Fruit fly (Drosophila melanogaster) whole organism, embryonic: Measurements from ENCODE around the gene GlnRS.

ENCODE experiments used
- Asciz ChIP-seq: fragments of 200-800 bp; sonication (Bioruptor generic); optimal IDR thresholded peaks from 2 replicates; lab custom pipeline; 2017; ENCODE audit warnings: missing biosample characterization, mild to moderate bottlenecking, missing genetic modification characterization, missing genetic modification reagents
- CG10321 ChIP-seq: fragments of 200-800 bp; sonication (Bioruptor generic); IDR thresholded peaks from 2 replicates; pipeline ENCODE4 v1.3.6; 2022; ENCODE audit warnings: missing biosample characterization, missing genetic modification characterization
- CG10959 ChIP-seq: fragments of 200-800 bp; sonication (Bioruptor generic); IDR thresholded peaks from 2 replicates; pipeline ENCODE4 v1.3.6; 2022; ENCODE audit warnings: missing biosample characterization, missing genetic modification characterization
- CG12659 ChIP-seq: fragments of 200-800 bp; sonication (Bioruptor generic); optimal IDR thresholded peaks from 3 replicates; lab custom pipeline; 2017; ENCODE audit warnings: mild to moderate bottlenecking, missing biosample characterization, missing genetic modification reagents, missing genetic modification characterization
- CG12769 ChIP-seq: fragments of 200-800 bp; sonication (Bioruptor generic); optimal IDR thresholded peaks from 2 replicates; lab custom pipeline; 2019; ENCODE audit warnings: missing biosample characterization, mild to moderate bottlenecking, missing genetic modification characterization, moderate library complexity
- CG14014 ChIP-seq: fragments of 200-800 bp; sonication (Bioruptor generic); IDR thresholded peaks from 2 replicates; pipeline ENCODE4 v1.3.6; 2022; ENCODE audit warnings: missing biosample characterization, missing genetic modification characterization
- CG14050 ChIP-seq: fragments of 200-800 bp; sonication (Bioruptor generic); IDR thresholded peaks from 3 replicates; pipeline ENCODE4 v1.3.6; 2022; ENCODE audit warnings: missing biosample characterization, missing genetic modification characterization
- CG14860 ChIP-seq: fragments of 200-800 bp; sonication (Bioruptor generic); IDR thresholded peaks from 3 replicates; pipeline ENCODE4 v1.3.6; 2022; ENCODE audit warnings: missing biosample characterization, missing genetic modification characterization; ENCODE audit not compliant: partially characterized antibody
- CG15601 ChIP-seq: fragments of 200-800 bp; sonication (Bioruptor generic); optimal IDR thresholded peaks from 3 replicates; lab custom pipeline; 2019; ENCODE audit warnings: missing biosample characterization, mild to moderate bottlenecking, missing genetic modification characterization, moderate library complexity
- CG1647 ChIP-seq: fragments of 200-800 bp; sonication (Bioruptor generic); optimal IDR thresholded peaks from 3 replicates; lab custom pipeline; 2016; ENCODE audit warnings: missing biosample characterization, missing genetic modification characterization
- CG16815 ChIP-seq: fragments of 200-800 bp; sonication (Bioruptor generic); optimal IDR thresholded peaks from 3 replicates; lab custom pipeline; 2017; ENCODE audit warnings: missing biosample characterization, mild to moderate bottlenecking, missing genetic modification characterization
- CG17361 ChIP-seq: fragments of 200-800 bp; sonication (Bioruptor generic); IDR thresholded peaks from 3 replicates; pipeline ENCODE4 v1.3.6; 2022; ENCODE audit warnings: missing biosample characterization, missing genetic modification characterization
- CG2129 ChIP-seq: fragments of 200-800 bp; sonication (Bioruptor generic); IDR thresholded peaks from 2 replicates; pipeline ENCODE4 v1.3.6; 2022; ENCODE audit warnings: missing biosample characterization, missing genetic modification characterization; ENCODE audit not compliant: partially characterized antibody
- CG2889 ChIP-seq: fragments of 200-800 bp; sonication (Bioruptor generic); IDR thresholded peaks from 3 replicates; pipeline ENCODE4 v1.3.6; 2022; ENCODE audit warnings: missing biosample characterization, missing genetic modification characterization
- CG6765 ChIP-seq: fragments of 200-800 bp; sonication (Bioruptor generic); optimal IDR thresholded peaks from 3 replicates; lab custom pipeline; 2017; ENCODE audit warnings: missing biosample characterization, mild to moderate bottlenecking, missing genetic modification characterization
- CG7556 ChIP-seq: fragments of 200-800 bp; sonication (Bioruptor generic); optimal IDR thresholded peaks from 2 replicates; lab custom pipeline; 2017; ENCODE audit warnings: missing biosample characterization, mild to moderate bottlenecking, missing genetic modification characterization
- CG7745 ChIP-seq: fragments of 200-800 bp; sonication (Bioruptor generic); optimal IDR thresholded peaks from 2 replicates; lab custom pipeline; 2018; ENCODE audit warnings: missing biosample characterization, mild to moderate bottlenecking, missing genetic modification characterization, moderate library complexity
- CG9727 ChIP-seq: fragments of 200-800 bp; sonication (Bioruptor generic); optimal IDR thresholded peaks from 3 replicates; lab custom pipeline; 2017; ENCODE audit warnings: missing biosample characterization, mild to moderate bottlenecking, missing genetic modification characterization
- CoRest ChIP-seq: fragments of 200-800 bp; sonication (Bioruptor generic); optimal IDR thresholded peaks from 3 replicates; lab custom pipeline; 2018; ENCODE audit warnings: missing biosample characterization, mild to moderate bottlenecking, missing genetic modification characterization, moderate library complexity
- Dip2 ChIP-seq: fragments of 200-800 bp; sonication (Bioruptor generic); IDR thresholded peaks from 2 replicates; pipeline ENCODE4 v1.3.6; 2022; ENCODE audit warnings: missing biosample characterization, missing genetic modification characterization
- Ets65A ChIP-seq: fragments of 200-800 bp; sonication (Bioruptor generic); peaks from one replicate; lab custom pipeline; 2016; ENCODE audit warnings: missing biosample characterization, missing genetic modification characterization
- H2.0 ChIP-seq: fragments of 200-800 bp; sonication (Bioruptor generic); IDR thresholded peaks from 2 replicates; pipeline ENCODE4 v1.3.6; 2022; ENCODE audit warnings: missing biosample characterization, missing genetic modification characterization
- Lpt ChIP-seq: fragments of >200 bp; optimal IDR thresholded peaks from 2 replicates; lab custom pipeline; 2018; ENCODE audit warnings: missing biosample characterization, missing genetic modification characterization
- MESR4 ChIP-seq: fragments of 200-800 bp; sonication (Bioruptor generic); optimal IDR thresholded peaks from 2 replicates; lab custom pipeline; 2018; ENCODE audit warnings: missing biosample characterization, mild to moderate bottlenecking, missing genetic modification characterization, moderate library complexity
- Med ChIP-seq: fragments of 200-800 bp; sonication (Bioruptor generic); peaks from one replicate; lab custom pipeline; 2016; ENCODE audit warnings: missing biosample characterization, missing genetic modification characterization, mild to moderate bottlenecking, inconsistent platforms, moderate library complexity
- Oaz ChIP-seq: fragments of 200-800 bp; sonication (Bioruptor generic); IDR thresholded peaks from 2 replicates; pipeline ENCODE4 v1.3.6; 2022; ENCODE audit warnings: missing biosample characterization, missing genetic modification characterization
- Scr ChIP-seq: fragments of 200-800 bp; sonication (Bioruptor generic); IDR thresholded peaks from 2 replicates; pipeline ENCODE4 v1.3.6; 2022; ENCODE audit warnings: missing biosample characterization, missing genetic modification characterization; ENCODE audit not compliant: partially characterized antibody
- Trl ChIP-seq, 3 experiments: fragments of >200 bp in 2 of 3; fragments of 200-800 bp in 1 of 3; sonication (Bioruptor generic) in 1 of 3; optimal IDR thresholded peaks; 2 replicates in 1 of 3; 3 replicates in 2 of 3; lab custom pipeline; 2016 to 2017; ENCODE audit warnings: missing biosample characterization in 1 of 3, missing genetic modification characterization in 1 of 3
- aop ChIP-seq: fragments of 200-800 bp; sonication (Bioruptor generic); IDR thresholded peaks from 2 replicates; pipeline ENCODE4 v1.3.6; 2022; ENCODE audit warnings: missing biosample characterization, missing genetic modification characterization
- ase ChIP-seq: fragments of 200-800 bp; sonication (Bioruptor generic); IDR thresholded peaks from 3 replicates; pipeline ENCODE4 v1.3.6; 2022; ENCODE audit warnings: missing biosample characterization, missing genetic modification characterization
- cad ChIP-seq: fragments of >200 bp; optimal IDR thresholded peaks from 2 replicates; lab custom pipeline; 2017; ENCODE audit warnings: missing biosample characterization, missing genetic modification characterization
- caup ChIP-seq: fragments of 200-800 bp; sonication (Bioruptor generic); optimal IDR thresholded peaks from 3 replicates; lab custom pipeline; 2017; ENCODE audit warnings: missing biosample characterization, mild to moderate bottlenecking, missing genetic modification characterization, moderate library complexity; ENCODE audit not compliant: severe bottlenecking
- chif ChIP-seq, 2 experiments: fragments of 200-800 bp; sonication (Bioruptor generic); optimal IDR thresholded peaks; 3 replicates each; lab custom pipeline; 2016; ENCODE audit warnings: missing biosample characterization in 2 of 2, missing genetic modification characterization in 2 of 2
- dmrt99B ChIP-seq: fragments of 200-800 bp; sonication (Bioruptor generic); optimal IDR thresholded peaks from 2 replicates; lab custom pipeline; 2018; ENCODE audit warnings: missing biosample characterization, mild to moderate bottlenecking, missing genetic modification characterization, moderate library complexity
- fd96Cb ChIP-seq: fragments of 200-800 bp; sonication (Bioruptor generic); optimal IDR thresholded peaks from 2 replicates; lab custom pipeline; 2018; ENCODE audit warnings: missing biosample characterization, mild to moderate bottlenecking, missing genetic modification characterization, moderate library complexity
- gt ChIP-seq: fragments of 200-800 bp; sonication (Bioruptor generic); IDR thresholded peaks from 2 replicates; pipeline ENCODE4 v1.3.6; 2022; ENCODE audit warnings: missing biosample characterization, missing genetic modification characterization
- kni ChIP-seq: fragments of 200-800 bp; sonication (Bioruptor generic); optimal IDR thresholded peaks from 3 replicates; lab custom pipeline; 2017; ENCODE audit warnings: mild to moderate bottlenecking, missing biosample characterization, missing genetic modification reagents, missing genetic modification characterization
- lilli ChIP-seq: fragments of 200-800 bp; sonication (Bioruptor generic); optimal IDR thresholded peaks from 3 replicates; lab custom pipeline; 2016; ENCODE audit warnings: missing biosample characterization, missing genetic modification characterization
- lola ChIP-seq, 3 experiments: fragments of >200 bp in 2 of 3; fragments of 200-800 bp in 1 of 3; sonication (Bioruptor generic) in 1 of 3; optimal IDR thresholded peaks; 2 replicates each; lab custom pipeline; 2017 to 2019; ENCODE audit warnings: missing biosample characterization in 3 of 3, missing genetic modification characterization in 3 of 3, mild to moderate bottlenecking in 1 of 3, moderate library complexity in 1 of 3
- maf-S ChIP-seq: fragments of 200-800 bp; sonication (Bioruptor generic); optimal IDR thresholded peaks from 2 replicates; lab custom pipeline; 2016; ENCODE audit warnings: missing biosample characterization, missing genetic modification characterization
- pita ChIP-seq: fragments of 200-800 bp; sonication (Bioruptor generic); optimal IDR thresholded peaks from 2 replicates; lab custom pipeline; 2017; ENCODE audit warnings: missing biosample characterization, mild to moderate bottlenecking, missing genetic modification characterization
- pnt ChIP-seq: fragments of 200-800 bp; sonication (Bioruptor generic); optimal IDR thresholded peaks from 3 replicates; lab custom pipeline; 2016; ENCODE audit warnings: missing biosample characterization, missing genetic modification characterization
- slou ChIP-seq: fragments of 200-800 bp; sonication (Bioruptor generic); optimal IDR thresholded peaks from 3 replicates; lab custom pipeline; 2016; ENCODE audit warnings: missing biosample characterization, missing genetic modification characterization
- tin ChIP-seq: fragments of 200-800 bp; sonication (Bioruptor generic); optimal IDR thresholded peaks from 3 replicates; lab custom pipeline; 2016; ENCODE audit warnings: missing biosample characterization, missing genetic modification characterization
- trh ChIP-seq: fragments of 200-800 bp; sonication (Bioruptor generic); optimal IDR thresholded peaks from 2 replicates; lab custom pipeline; 2016; ENCODE audit warnings: missing biosample characterization, missing genetic modification characterization
- zf30C ChIP-seq: fragments of 200-800 bp; sonication (Bioruptor generic); optimal IDR thresholded peaks from 3 replicates; lab custom pipeline; 2018; ENCODE audit warnings: missing biosample characterization, mild to moderate bottlenecking, missing genetic modification characterization

Gene GlnRS

dm6 chr3R:25269909-25270308 is 4.4 kb upstream of the GlnRS start, which contains the start of the genes CG11889 and CG11891:
Gene CG11889 (plus strand): TSS chr3R:25270209.
Gene CG11891 (plus strand): TSS chr3R:25270209.
- TF ChIP-seq CoRest (tag; lab: Kevin White, UChicago) (no peak), Med (GFP tag; lab: Kevin White, UChicago) (peak; percentile 12)
- TF ChIP-seq, all 482 proteins: peak for 1

- TF ChIP-seq Ets65A (peak; percentile 92), CG16815 (GFP tag; lab: Kevin White, UChicago) (no peak), dmrt99B (tag; lab: Kevin White, UChicago) (no peak)
Measured at dm6 chr3R:25266751-25267150, 1.2 kb upstream of the GlnRS start.

DNA sequence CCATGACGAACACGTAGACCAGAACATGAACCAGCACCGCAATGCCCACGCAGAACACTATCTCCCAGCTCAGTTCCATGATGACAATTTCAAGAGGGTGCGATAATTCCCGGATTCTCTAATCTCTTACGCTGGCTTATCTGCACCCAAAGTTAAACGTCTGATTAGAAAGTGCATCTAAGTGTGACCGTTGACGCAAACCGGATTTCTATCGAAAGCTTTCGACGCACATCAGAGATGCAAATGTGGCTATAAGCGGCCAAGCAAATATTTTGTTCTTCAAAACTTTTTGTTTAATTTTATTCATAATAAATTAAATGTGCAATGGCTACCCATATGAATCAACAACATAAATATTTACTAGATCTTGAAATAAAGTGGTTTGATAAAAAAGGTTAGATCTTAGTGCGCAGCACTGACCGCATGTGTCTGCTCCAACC is 3.2 kb downstream of the GlnRS start, which contains the start of the genes Kdsr and CG11858:
Kdsr (minus strand) TSS at position 177 of the 440 bp plus-strand sequence.
CG11858 (plus strand) TSS at position 420 of the 440 bp plus-strand sequence.
- no peak for TF ChIP-seq CG14860
- no peak for TF ChIP-seq CG7556 (GFP tag; lab: Kevin White, UChicago)
- no peak for TF ChIP-seq aop (GFP tag; lab: Robert Waterston, UW)
- TF ChIP-seq Oaz (GFP tag; lab: Robert Waterston, UW), result no peak
- TF ChIP-seq CG12769, result peak; percentile 68
- TF ChIP-seq CG14014 (GFP tag; lab: Robert Waterston, UW), result peak; percentile 77
- peak; percentile 45 for TF ChIP-seq fd96Cb (tag; lab: Kevin White, UChicago)
- no peak for TF ChIP-seq CG6765
- peak; percentile 45; the same call in 1 of the 3 replicates for TF ChIP-seq ase (GFP tag; lab: Robert Waterston, UW)
- no peak for TF ChIP-seq pita
- no peak; the same call in 2 of the 3 replicates for TF ChIP-seq CG17361 (GFP tag; lab: Robert Waterston, UW)
- TF ChIP-seq Asciz (GFP tag; lab: Kevin White, UChicago), result no peak
- TF ChIP-seq CG1647, result peak; percentile 19
- TF ChIP-seq CG2129 (GFP tag; lab: Robert Waterston, UW), result no peak
- peak; percentile 21 for TF ChIP-seq pnt (GFP tag; lab: Kevin White, UChicago)
- TF ChIP-seq CG7745 (tag; lab: Kevin White, UChicago), result no peak
- peak; percentile 56 for TF ChIP-seq CG15601 (tag; lab: Kevin White, UChicago)
- no peak for TF ChIP-seq Lpt (GFP tag; lab: Kevin White, UChicago)
- TF ChIP-seq trh (GFP tag; lab: Kevin White, UChicago), result no peak
- no peak for TF ChIP-seq slou (GFP tag; lab: Kevin White, UChicago)
- TF ChIP-seq Trl (optimal IDR thresholded peaks at IDR 0.05; lab: Kevin White, UChicago), result no peak
- peak; percentile 36 for TF ChIP-seq Trl (GFP tag; optimal IDR thresholded peaks at IDR 0.05; lab: Kevin White, UChicago)
- TF ChIP-seq MESR4 (GFP tag; lab: Kevin White, UChicago), result peak; percentile 43
- TF ChIP-seq chif (GFP tag; optimal IDR thresholded peaks at IDR 0.05; lab: Kevin White, UChicago), result peak; percentile 49 to 56
- TF ChIP-seq maf-S, result peak; percentile 40
- peak; percentile 6 for TF ChIP-seq kni (GFP tag; lab: Kevin White, UChicago)
- no peak for TF ChIP-seq gt
- TF ChIP-seq caup (GFP tag; lab: Kevin White, UChicago), result peak; percentile 58
- TF ChIP-seq lilli, result peak; percentile 83
- TF ChIP-seq CG14050 (GFP tag; lab: Robert Waterston, UW), result peak; percentile 52
- peak; percentile 53 for TF ChIP-seq CG9727 (GFP tag; lab: Kevin White, UChicago)
- TF ChIP-seq CG10321 (GFP tag; lab: Robert Waterston, UW), result no peak
- TF ChIP-seq lola (GFP tag; optimal IDR thresholded peaks at IDR 0.05; lab: Kevin White, UChicago), result peak in 1 of 3 experiments; percentile 53
- TF ChIP-seq Dip2 (GFP tag; lab: Robert Waterston, UW), result no peak
- peak; percentile 60; the same call in 1 of the 2 replicates for TF ChIP-seq H2.0 (GFP tag; lab: Robert Waterston, UW)
- TF ChIP-seq CG12659 (GFP tag; lab: Kevin White, UChicago), result peak; percentile 66
- peak; percentile 34 for TF ChIP-seq tin (GFP tag; lab: Kevin White, UChicago)
- TF ChIP-seq cad, result no peak
- 0 out of 2 replicates have a peak, but pooled peaks have one; percentile 34 for TF ChIP-seq CG10959 (GFP tag; lab: Robert Waterston, UW)
- TF ChIP-seq zf30C (GFP tag; lab: Kevin White, UChicago), result no peak
- peak; percentile 40 for TF ChIP-seq Scr (GFP tag; lab: Robert Waterston, UW)
- TF ChIP-seq CG2889 (GFP tag; lab: Robert Waterston, UW), result peak; percentile 72
